Worm (Caenorhabditis elegans): ENCODE measurements around the gene C18B2.5.

DNA sequence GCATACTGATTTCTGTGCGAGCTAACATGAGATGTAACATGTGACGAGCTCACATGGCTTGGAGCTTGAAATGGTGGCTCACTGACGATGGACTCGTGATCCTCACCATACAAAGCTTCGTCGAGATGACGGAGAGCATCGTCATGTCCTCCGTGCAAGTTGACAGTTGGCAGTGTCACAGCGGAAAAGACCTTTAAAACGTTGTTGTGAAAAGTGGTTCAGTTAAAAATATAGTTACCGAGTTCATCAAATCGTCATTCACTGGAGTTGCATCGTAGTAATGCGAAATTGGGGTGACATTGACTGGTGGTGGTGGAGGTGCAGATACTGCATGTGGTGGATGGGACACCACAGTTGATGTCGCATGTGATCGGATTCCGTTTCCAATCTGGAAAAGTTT lies 450 bp downstream of the C18B2.5 start:
- TF ChIP-seq cog-1 (tag; optimal IDR thresholded peaks at IDR 0.05) (no peak), tab-1 (GFP tag; IDR thresholded peaks at IDR 0.05) (no peak), T22C8.4 (GFP tag; IDR thresholded peaks at IDR 0.05) (no peak), flt-1 (GFP tag; IDR thresholded peaks at IDR 0.05) (no peak), med-1 (GFP tag; optimal IDR thresholded peaks at IDR 0.05; ENCODE audit: insufficient read depth) (no peak), ztf-23 (GFP tag; IDR thresholded peaks at IDR 0.05) (no peak)
